Worm (Caenorhabditis elegans) whole organism, late embryonic: ENCODE data around the gene C35B1.8.

Experiments used
- F13H6.1 ChIP-seq: sonication (generic microtip); optimal IDR thresholded peaks from 2 replicates; lab custom pipeline; 2016; ENCODE audit warnings: missing genetic modification characterization, missing compliant biosample characterization
- K09A11.1 ChIP-seq: sonication (generic microtip); optimal IDR thresholded peaks from 2 replicates; lab custom pipeline; 2017; ENCODE audit warnings: antibody characterized with exemption, mild to moderate bottlenecking, missing genetic modification characterization, missing compliant biosample characterization; ENCODE audit not compliant: insufficient read depth
- T23F11.4 ChIP-seq: fragments of 200-800 bp; sonication (Bioruptor generic); optimal IDR thresholded peaks from 2 replicates; lab custom pipeline; 2018; ENCODE audit warnings: mild to moderate bottlenecking, missing genetic modification characterization, missing compliant biosample characterization
- Y22D7AL.16 ChIP-seq: sonication (generic microtip); optimal IDR thresholded peaks from 2 replicates; lab custom pipeline; 2016; ENCODE audit warnings: missing genetic modification characterization, missing compliant biosample characterization
- ahr-1 ChIP-seq: sonication (generic microtip); optimal IDR thresholded peaks from 2 replicates; lab custom pipeline; 2016; ENCODE audit warnings: missing genetic modification characterization, missing compliant biosample characterization
- ama-1 ChIP-seq: fragments of 150-350 bp; optimal IDR thresholded peaks from 2 replicates; lab custom pipeline; 2014
- ceh-14 ChIP-seq: sonication (generic microtip); optimal IDR thresholded peaks from 2 replicates; lab custom pipeline; 2016; ENCODE audit warnings: missing genotype, missing genetic modification characterization, missing compliant biosample characterization
- ceh-22 ChIP-seq: sonication (generic microtip); optimal IDR thresholded peaks from 2 replicates; lab custom pipeline; 2017; ENCODE audit warnings: missing biosample characterization, missing genetic modification characterization
- ceh-24 ChIP-seq: sonication (generic microtip); optimal IDR thresholded peaks from 2 replicates; lab custom pipeline; 2016; ENCODE audit warnings: mild to moderate bottlenecking, missing genetic modification characterization, missing compliant biosample characterization
- ceh-30 ChIP-seq: fragments of 150-350 bp; optimal IDR thresholded peaks from 2 replicates; lab custom pipeline; 2014; ENCODE audit warnings: missing biosample characterization, missing genetic modification characterization
- ceh-31 ChIP-seq: sonication (generic microtip); optimal IDR thresholded peaks from 2 replicates; lab custom pipeline; 2016; ENCODE audit warnings: missing genetic modification characterization, missing compliant biosample characterization
- ceh-48 ChIP-seq: sonication (generic microtip); optimal IDR thresholded peaks from 2 replicates; lab custom pipeline; 2016; ENCODE audit warnings: missing genetic modification characterization, inconsistent platforms, missing compliant biosample characterization
- ceh-9 ChIP-seq: sonication (generic microtip); optimal IDR thresholded peaks from 2 replicates; lab custom pipeline; 2016; ENCODE audit warnings: mild to moderate bottlenecking, missing genetic modification characterization, inconsistent platforms, missing compliant biosample characterization
- che-1 ChIP-seq: sonication (generic microtip); optimal IDR thresholded peaks from 2 replicates; lab custom pipeline; 2016; ENCODE audit warnings: mild to moderate bottlenecking, missing genetic modification characterization, missing compliant biosample characterization
- elt-4 ChIP-seq: sonication (generic microtip); optimal IDR thresholded peaks from 2 replicates; lab custom pipeline; 2016; ENCODE audit warnings: missing genetic modification characterization, missing compliant biosample characterization
- fax-1 ChIP-seq: sonication (generic microtip); optimal IDR thresholded peaks from 2 replicates; lab custom pipeline; 2016; ENCODE audit warnings: missing genotype, missing genetic modification characterization, missing compliant biosample characterization
- fkh-10 ChIP-seq: fragments of 150-350 bp; optimal IDR thresholded peaks from 2 replicates; lab custom pipeline; 2014; ENCODE audit warnings: missing biosample characterization, missing genetic modification reagents, missing genetic modification characterization
- gmeb-2 ChIP-seq: sonication (generic microtip); optimal IDR thresholded peaks from 2 replicates; lab custom pipeline; 2016; ENCODE audit warnings: missing genetic modification characterization, inconsistent platforms, missing compliant biosample characterization
- hlh-15 ChIP-seq: sonication (generic microtip); optimal IDR thresholded peaks from 2 replicates; lab custom pipeline; 2016; ENCODE audit warnings: missing genetic modification characterization, missing compliant biosample characterization
- hlh-30 ChIP-seq: sonication (generic microtip); optimal IDR thresholded peaks from 2 replicates; lab custom pipeline; 2017; ENCODE audit warnings: antibody characterized with exemption, missing genetic modification characterization, missing compliant biosample characterization; ENCODE audit not compliant: insufficient read depth
- hlh-6 ChIP-seq: sonication (generic microtip); optimal IDR thresholded peaks from 2 replicates; lab custom pipeline; 2016; ENCODE audit warnings: missing genotype, missing genetic modification characterization, missing compliant biosample characterization
- hlh-8 ChIP-seq: sonication (generic microtip); optimal IDR thresholded peaks from 2 replicates; lab custom pipeline; 2016; ENCODE audit warnings: missing genotype, missing genetic modification characterization, missing compliant biosample characterization
- lim-6 ChIP-seq: sonication (generic microtip); optimal IDR thresholded peaks from 2 replicates; lab custom pipeline; 2016; ENCODE audit warnings: missing genetic modification characterization, missing compliant biosample characterization
- lin-11 ChIP-seq: fragments of 200-800 bp; sonication (Bioruptor generic); optimal IDR thresholded peaks from 2 replicates; lab custom pipeline; 2018; ENCODE audit warnings: mild to moderate bottlenecking, missing genetic modification characterization, missing compliant biosample characterization
- mec-3 ChIP-seq: sonication (generic microtip); optimal IDR thresholded peaks from 2 replicates; lab custom pipeline; 2016; ENCODE audit warnings: borderline replicate concordance, missing genetic modification characterization, missing compliant biosample characterization
- nfya-1 ChIP-seq: sonication (generic microtip); optimal IDR thresholded peaks from 2 replicates; lab custom pipeline; 2017; ENCODE audit warnings: missing genetic modification characterization, mild to moderate bottlenecking, missing compliant biosample characterization, antibody characterized with exemption, moderate library complexity
- nhr-11 ChIP-seq: fragments of 150-350 bp; optimal IDR thresholded peaks from 2 replicates; lab custom pipeline; 2014; ENCODE audit warnings: missing biosample characterization, missing genetic modification characterization
- nhr-232 ChIP-seq: sonication (generic microtip); optimal IDR thresholded peaks from 2 replicates; lab custom pipeline; 2016; ENCODE audit warnings: missing genetic modification characterization, missing compliant biosample characterization
- npax-4 ChIP-seq: sonication (generic microtip); optimal IDR thresholded peaks from 2 replicates; lab custom pipeline; 2016; ENCODE audit warnings: missing genetic modification characterization, missing compliant biosample characterization
- odd-2 ChIP-seq: sonication (generic microtip); optimal IDR thresholded peaks from 2 replicates; lab custom pipeline; 2017; ENCODE audit warnings: antibody characterized with exemption, mild to moderate bottlenecking, missing genetic modification characterization, missing compliant biosample characterization
- pag-3 ChIP-seq: sonication (generic microtip); optimal IDR thresholded peaks from 2 replicates; lab custom pipeline; 2016; ENCODE audit warnings: missing compliant biosample characterization, missing genetic modification characterization, borderline replicate concordance
- pat-9 ChIP-seq: fragments of 200-800 bp; sonication (Bioruptor generic); optimal IDR thresholded peaks from 2 replicates; lab custom pipeline; 2018; ENCODE audit warnings: mild to moderate bottlenecking, missing genetic modification characterization, moderate library complexity, missing compliant biosample characterization
- pax-1 ChIP-seq: fragments of 150-350 bp; optimal IDR thresholded peaks from 2 replicates; lab custom pipeline; 2014; ENCODE audit warnings: missing biosample characterization, missing genetic modification characterization
- pha-2 ChIP-seq: sonication (generic microtip); optimal IDR thresholded peaks from 2 replicates; lab custom pipeline; 2017; ENCODE audit warnings: mild to moderate bottlenecking, missing genetic modification characterization, missing compliant biosample characterization
- pha-4 ChIP-seq: fragments of 150-350 bp; optimal IDR thresholded peaks from 2 replicates; lab custom pipeline; 2018; ENCODE audit warnings: missing biosample characterization, missing genetic modification reagents, missing genetic modification characterization
- pros-1 ChIP-seq: fragments of 150-350 bp; optimal IDR thresholded peaks from 2 replicates; lab custom pipeline; 2014; ENCODE audit warnings: missing biosample characterization, missing genetic modification reagents, missing genetic modification characterization
- ref-2 ChIP-seq: sonication (generic microtip); optimal IDR thresholded peaks from 2 replicates; lab custom pipeline; 2016; ENCODE audit warnings: missing genetic modification characterization, missing compliant biosample characterization
- rnt-1 ChIP-seq: sonication (generic microtip); optimal IDR thresholded peaks from 2 replicates; lab custom pipeline; 2016; ENCODE audit warnings: missing genetic modification characterization, missing compliant biosample characterization
- sox-2 ChIP-seq: fragments of 200-800 bp; sonication (Bioruptor generic); IDR thresholded peaks from 2 replicates; pipeline ENCODE4 v1.3.6; 2022; ENCODE audit warnings: missing genetic modification reagents, missing genetic modification characterization, missing compliant biosample characterization
- sox-4 ChIP-seq: sonication (generic microtip); optimal IDR thresholded peaks from 2 replicates; lab custom pipeline; 2017; ENCODE audit warnings: mild to moderate bottlenecking, missing genetic modification characterization, inconsistent platforms, missing compliant biosample characterization
- tbx-2 ChIP-seq: sonication (generic microtip); optimal IDR thresholded peaks from 2 replicates; lab custom pipeline; 2016; ENCODE audit warnings: missing genetic modification characterization, missing compliant biosample characterization
- tbx-7 ChIP-seq: sonication (generic microtip); optimal IDR thresholded peaks from 2 replicates; lab custom pipeline; 2016; ENCODE audit warnings: missing genotype, missing genetic modification characterization, missing compliant biosample characterization
- unc-55 ChIP-seq: sonication (generic microtip); optimal IDR thresholded peaks from 2 replicates; lab custom pipeline; 2017; ENCODE audit warnings: missing biosample characterization, missing genetic modification reagents, missing genetic modification characterization
- unc-86 ChIP-seq: sonication (generic microtip); optimal IDR thresholded peaks from 2 replicates; lab custom pipeline; 2016; ENCODE audit warnings: missing genetic modification characterization, missing compliant biosample characterization

The C35B1.8 gene

DNA sequence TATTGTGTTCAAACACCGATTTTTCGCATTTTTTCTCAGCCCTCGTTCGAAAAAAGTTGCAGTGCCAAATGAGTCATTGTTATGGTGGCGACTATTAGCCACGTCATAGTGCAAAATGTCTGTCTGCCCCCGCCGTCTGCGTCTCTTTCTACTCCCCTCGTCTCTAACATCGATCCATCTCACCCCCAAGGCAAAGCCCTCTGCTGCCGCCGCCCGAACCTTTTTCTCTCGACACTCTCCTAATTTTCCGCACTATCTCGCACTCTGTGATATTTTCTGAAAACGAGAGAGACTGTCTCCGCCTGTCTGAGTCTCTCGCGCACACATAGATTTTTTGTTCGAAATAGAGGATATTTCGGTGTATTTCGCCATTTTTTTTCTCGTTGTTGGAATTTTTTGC, 14.3 kb upstream of the C35B1.8 start (continued):
- TF ChIP-seq Y22D7AL.16 (no peak), nhr-11 (tag; lab: Kevin White, UChicago) (no peak), hlh-6 (tag; lab: Kevin White, UChicago) (no peak), pax-1 (tag; lab: Kevin White, UChicago) (no peak), ceh-31 (peak; percentile 66), fax-1 (tag; lab: Kevin White, UChicago) (no peak), F13H6.1 (tag; lab: Kevin White, UChicago) (peak; percentile 20), pha-2 (tag; lab: Kevin White, UChicago) (no peak), tbx-2 (peak; percentile 29), hlh-30 (tag; lab: Kevin White, UChicago) (no peak), pros-1 (tag; lab: Kevin White, UChicago) (no peak), ref-2 (no peak), odd-2 (tag; lab: Kevin White, UChicago) (no peak), unc-55 (GFP tag; lab: Kevin White, UChicago) (peak; percentile 8), hlh-8 (no peak), nfya-1 (tag; lab: Kevin White, UChicago) (peak; percentile 74), nhr-232 (tag; lab: Kevin White, UChicago) (no peak), unc-86 (tag; lab: Kevin White, UChicago) (no peak), tbx-7 (tag; lab: Kevin White, UChicago) (no peak), ceh-48 (tag; lab: Kevin White, UChicago) (peak; percentile 22), mec-3 (tag; lab: Kevin White, UChicago) (no peak), sox-4 (tag; lab: Kevin White, UChicago) (no peak), K09A11.1 (tag; lab: Kevin White, UChicago) (no peak), pat-9 (tag; lab: Kevin White, UChicago) (no peak), lin-11 (tag; lab: Kevin White, UChicago) (no peak), ama-1 (lab: Kevin White, UChicago) (no peak), gmeb-2 (no peak), lim-6 (tag; lab: Kevin White, UChicago) (no peak), pag-3 (tag; lab: Kevin White, UChicago) (no peak), ceh-24 (no peak), ceh-14 (tag; lab: Kevin White, UChicago) (no peak), ceh-9 (no peak), sox-2 (GFP tag; lab: Robert Waterston, UW) (no peak), elt-4 (tag; lab: Kevin White, UChicago) (no peak), hlh-15 (tag; lab: Kevin White, UChicago) (no peak), fkh-10 (GFP tag; lab: Kevin White, UChicago) (no peak), rnt-1 (tag; lab: Kevin White, UChicago) (no peak), pha-4 (tag; lab: Kevin White, UChicago) (no peak), ceh-22 (tag; lab: Kevin White, UChicago) (no peak), ceh-30 (no peak)

DNA sequence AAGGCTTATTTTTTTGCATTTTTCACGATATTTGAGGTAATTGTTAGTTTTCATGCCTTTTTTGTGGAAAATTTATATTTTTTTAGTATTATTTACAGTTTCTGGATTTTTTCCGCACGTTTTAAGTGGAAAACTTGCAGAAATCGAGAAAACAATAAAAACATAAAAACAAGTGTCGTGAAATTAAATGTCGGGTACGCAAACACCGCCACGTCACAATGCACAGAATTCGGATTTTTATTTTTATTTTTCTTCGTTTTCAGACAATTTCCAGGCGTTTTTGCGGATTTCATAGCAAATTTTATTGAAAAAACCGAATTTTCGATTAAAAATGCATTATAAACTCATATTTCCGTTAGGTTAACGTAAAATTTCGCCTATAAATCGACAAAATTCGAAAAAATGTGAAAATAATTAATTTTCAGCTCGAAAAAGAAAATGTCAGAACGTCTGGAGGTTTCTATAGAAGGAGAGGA, 7.0 kb upstream of the C35B1.8 start, which contains the start of gene C35B1.2:
TSS of gene C35B1.2 (plus strand) at position 426 of the 476 bp plus-strand sequence.
- TF ChIP-seq che-1 (tag; lab: Kevin White, UChicago), result no peak

DNA sequence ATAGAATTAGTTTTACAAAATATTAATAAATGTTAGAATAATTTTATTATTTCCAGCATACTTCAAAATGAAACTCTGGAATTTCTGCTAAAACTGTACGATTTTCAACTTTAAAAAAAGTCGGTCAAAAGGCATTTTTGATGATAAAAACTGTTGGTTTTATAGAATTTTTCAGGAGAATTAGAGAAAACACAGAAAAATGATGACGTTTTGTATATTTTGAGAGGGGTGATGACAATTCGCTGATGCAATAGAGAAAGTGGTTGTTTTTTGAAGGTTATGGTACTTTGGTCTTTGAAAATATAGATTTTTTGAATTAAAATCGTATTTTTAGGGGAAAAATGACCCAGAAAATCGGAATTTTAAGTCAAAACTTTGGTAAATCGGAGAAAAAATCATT, 6.2 kb upstream of the C35B1.8 start:
- TF ChIP-seq ceh-31 (no peak), unc-55 (GFP tag; lab: Kevin White, UChicago) (no peak), nfya-1 (tag; lab: Kevin White, UChicago) (no peak), pha-2 (tag; lab: Kevin White, UChicago) (no peak), hlh-8 (no peak), F13H6.1 (tag; lab: Kevin White, UChicago) (no peak), odd-2 (tag; lab: Kevin White, UChicago) (no peak), pat-9 (tag; lab: Kevin White, UChicago) (no peak), ahr-1 (tag; lab: Kevin White, UChicago) (no peak), T23F11.4 (GFP tag; lab: Kevin White, UChicago) (no peak), hlh-30 (tag; lab: Kevin White, UChicago) (no peak), npax-4 (tag; lab: Kevin White, UChicago) (no peak), sox-4 (tag; lab: Kevin White, UChicago) (no peak)
